Worm (Caenorhabditis elegans): ENCODE measurements around the gene F45D11.5.
"Not testable (repeated sequence)": the region's sequence is repeated elsewhere in the genome, so short reads cannot be mapped to it uniquely, and the experiment has no call there.

- not testable (repeated sequence) for TF ChIP-seq mep-1 (tag; optimal IDR thresholded peaks at IDR 0.05); snpc-4 (tag; optimal IDR thresholded peaks at IDR 0.05); unc-62 (GFP tag; optimal IDR thresholded peaks at IDR 0.05); zip-4 (GFP tag; optimal IDR thresholded peaks at IDR 0.05); ama-1 (optimal IDR thresholded peaks at IDR 0.05); grh-1 (GFP tag; IDR thresholded peaks at IDR 0.05); nhr-28 (tag; optimal IDR thresholded peaks at IDR 0.05); nhr-90 (tag; optimal IDR thresholded peaks at IDR 0.05; ENCODE audit: poor library complexity); nhr-76 (tag; optimal IDR thresholded peaks at IDR 0.05); lin-13 (GFP tag; optimal IDR thresholded peaks at IDR 0.05); elt-3 (tag; optimal IDR thresholded peaks at IDR 0.05); fkh-10 (GFP tag; optimal IDR thresholded peaks at IDR 0.05); ceh-82 (tag; optimal IDR thresholded peaks at IDR 0.05); snu-23 (GFP tag; optimal IDR thresholded peaks at IDR 0.05)
Measured at ce11 chrII:968106-968505, 33.4 kb upstream of the F45D11.5 start, which contains the start of gene C32B5.6.

Data from whole organism, L1 larva.